Fruit fly (Drosophila melanogaster) whole organism, wandering third instar larva: ENCODE measurements around the gene S6k.

Experiments
- Abd-B ChIP-seq: fragments of >200 bp; optimal IDR thresholded peaks from 2 replicates; lab custom pipeline; 2017; ENCODE audit warnings: missing biosample characterization, missing genetic modification characterization
- CG32264 ChIP-seq: fragments of 200-800 bp; sonication (Bioruptor generic); optimal IDR thresholded peaks from 2 replicates; lab custom pipeline; 2016; ENCODE audit warnings: missing biosample characterization, missing genetic modification characterization
- CG9705 ChIP-seq: fragments of 200-800 bp; sonication (Bioruptor generic); optimal IDR thresholded peaks from 2 replicates; lab custom pipeline; 2018; ENCODE audit warnings: missing biosample characterization, mild to moderate bottlenecking, missing genetic modification characterization
- CrebA ChIP-seq: fragments of 200-800 bp; sonication (Bioruptor generic); optimal IDR thresholded peaks from 2 replicates; lab custom pipeline; 2016; ENCODE audit warnings: missing biosample characterization, mild to moderate bottlenecking, missing genetic modification characterization, borderline replicate concordance
- Dfd ChIP-seq: fragments of >200 bp; optimal IDR thresholded peaks from 2 replicates; lab custom pipeline; 2017; ENCODE audit warnings: missing biosample characterization, missing genetic modification characterization
- Dif ChIP-seq: fragments of 200-275, 200-300 bp; sonication (Bioruptor generic); optimal IDR thresholded peaks from 2 replicates; lab custom pipeline; 2018; ENCODE audit warnings: missing biosample characterization, missing genetic modification characterization; ENCODE audit not compliant: partially characterized antibody
- GATAd ChIP-seq: sonication (Bioruptor generic); optimal IDR thresholded peaks from 2 replicates; lab custom pipeline; 2016; ENCODE audit warnings: missing biosample characterization, missing genetic modification characterization
- HLH106 ChIP-seq: fragments of 200-800 bp; optimal IDR thresholded peaks from 3 replicates; lab custom pipeline; 2019; ENCODE audit warnings: missing biosample characterization, mild to moderate bottlenecking, missing genetic modification characterization, moderate library complexity
- Hnf4 ChIP-seq: fragments of 200-800 bp; sonication (Bioruptor generic); optimal IDR thresholded peaks from 2 replicates; lab custom pipeline; 2016; ENCODE audit warnings: missing biosample characterization, mild to moderate bottlenecking, missing genetic modification characterization
- Hr78 ChIP-seq: fragments of >200 bp; optimal IDR thresholded peaks from 2 replicates; lab custom pipeline; 2017; ENCODE audit warnings: missing biosample characterization, missing genetic modification characterization
- Hr83 ChIP-seq: fragments of 200-300 bp; sonication (Bioruptor generic); optimal IDR thresholded peaks from 2 replicates; lab custom pipeline; 2016; ENCODE audit warnings: missing biosample characterization, mild to moderate bottlenecking, missing genetic modification characterization, moderate library complexity; ENCODE audit not compliant: poor library complexity, severe bottlenecking
- Jra ChIP-seq: sonication (Bioruptor generic); optimal IDR thresholded peaks from 2 replicates; lab custom pipeline; 2016; ENCODE audit warnings: missing biosample characterization, missing genetic modification characterization
- Mio ChIP-seq: sonication (Bioruptor generic); optimal IDR thresholded peaks from 2 replicates; lab custom pipeline; 2016; ENCODE audit warnings: missing biosample characterization, missing genetic modification characterization
- Myc ChIP-seq: fragments of >200 bp; optimal IDR thresholded peaks from 2 replicates; lab custom pipeline; 2017
- N ChIP-seq: fragments of >200 bp; optimal IDR thresholded peaks from 2 replicates; lab custom pipeline; 2018; ENCODE audit warnings: missing biosample characterization, missing external identifiers, missing genetic modification characterization
- OdsH ChIP-seq: fragments of 200-800 bp; sonication (Bioruptor generic); optimal IDR thresholded peaks from 2 replicates; lab custom pipeline; 2016; ENCODE audit warnings: missing biosample characterization, mild to moderate bottlenecking, missing genetic modification characterization
- Rel ChIP-seq, 2 experiments: fragments of 200-800 bp; sonication (Bioruptor generic) in 1 of 2; optimal IDR thresholded peaks; 2 replicates in 1 of 2; 3 replicates in 1 of 2; lab custom pipeline; 2016 to 2019; ENCODE audit warnings: mild to moderate bottlenecking in 2 of 2, missing biosample characterization in 2 of 2, missing genetic modification characterization in 2 of 2, moderate library complexity in 1 of 2
- Sp1 ChIP-seq: fragments of 200-800 bp; sonication (Bioruptor generic); optimal IDR thresholded peaks from 3 replicates; lab custom pipeline; 2019; ENCODE audit warnings: missing biosample characterization, mild to moderate bottlenecking, missing genetic modification characterization, moderate library complexity
- Vsx2 ChIP-seq: fragments of 200-300, 225-300 bp; sonication (Bioruptor generic); optimal IDR thresholded peaks from 2 replicates; lab custom pipeline; 2018; ENCODE audit warnings: missing biosample characterization, missing genetic modification characterization; ENCODE audit not compliant: partially characterized antibody
- br ChIP-seq: fragments of 200-800 bp; sonication (Bioruptor generic); optimal IDR thresholded peaks from 2 replicates; lab custom pipeline; 2016; ENCODE audit warnings: missing biosample characterization, missing genetic modification characterization
- brk ChIP-seq: fragments of 200-800 bp; sonication (Bioruptor generic); optimal IDR thresholded peaks from 2 replicates; lab custom pipeline; 2016; ENCODE audit warnings: missing biosample characterization, mild to moderate bottlenecking, missing genetic modification characterization
- dl ChIP-seq, 2 experiments: fragments of 175-275, 200-275 bp in 1 of 2; fragments of 200-275 bp in 1 of 2; sonication (Bioruptor generic); optimal IDR thresholded peaks; lab custom pipeline; 2018; ENCODE audit warnings: mild to moderate bottlenecking in 2 of 2, missing biosample characterization in 2 of 2, missing genetic modification characterization in 2 of 2, moderate library complexity in 2 of 2; ENCODE audit not compliant: partially characterized antibody in 2 of 2, insufficient read depth in 1 of 2
- dmrt93B ChIP-seq: fragments of 200-800 bp; sonication (Bioruptor generic); optimal IDR thresholded peaks from 2 replicates; lab custom pipeline; 2018; ENCODE audit warnings: missing biosample characterization, mild to moderate bottlenecking, missing genetic modification characterization
- dsf ChIP-seq: sonication (Bioruptor generic); optimal IDR thresholded peaks from 2 replicates; lab custom pipeline; 2016; ENCODE audit warnings: missing biosample characterization, missing genetic modification characterization, borderline replicate concordance
- ey ChIP-seq: fragments of 200-800 bp; sonication (Bioruptor generic); optimal IDR thresholded peaks from 2 replicates; lab custom pipeline; 2016; ENCODE audit warnings: missing biosample characterization, missing genetic modification characterization
- foxo ChIP-seq, 2 experiments: fragments of 200-800 bp; sonication (Bioruptor generic); optimal IDR thresholded peaks; 2 replicates in 1 of 2; 3 replicates in 1 of 2; lab custom pipeline; 2016 to 2017; ENCODE audit warnings: missing biosample characterization in 2 of 2, missing genetic modification characterization in 2 of 2
- fru ChIP-seq: fragments of 200-800 bp; sonication (Bioruptor generic); optimal IDR thresholded peaks from 3 replicates; lab custom pipeline; 2016; ENCODE audit warnings: missing biosample characterization, mild to moderate bottlenecking, missing genetic modification characterization
- h ChIP-seq: fragments of 200-800 bp; sonication (Bioruptor generic); optimal IDR thresholded peaks from 3 replicates; lab custom pipeline; 2016; ENCODE audit warnings: missing biosample characterization, mild to moderate bottlenecking, missing genetic modification characterization
- jim ChIP-seq: fragments of 175-275, 200-325 bp; sonication (Bioruptor generic); optimal IDR thresholded peaks from 2 replicates; lab custom pipeline; 2016; ENCODE audit warnings: missing biosample characterization, mild to moderate bottlenecking, missing genetic modification characterization
- lola ChIP-seq: fragments of >200 bp; optimal IDR thresholded peaks from 2 replicates; lab custom pipeline; 2017; ENCODE audit warnings: missing biosample characterization, missing genetic modification characterization
- pan ChIP-seq: fragments of >200 bp; optimal IDR thresholded peaks from 2 replicates; lab custom pipeline; 2017
- psq ChIP-seq: fragments of 200-800 bp; sonication (Bioruptor generic); optimal IDR thresholded peaks from 3 replicates; lab custom pipeline; 2017; ENCODE audit warnings: missing biosample characterization, mild to moderate bottlenecking, missing genetic modification characterization, moderate library complexity
- rgr ChIP-seq: fragments of 200-800 bp; sonication (Bioruptor generic); optimal IDR thresholded peaks from 3 replicates; lab custom pipeline; 2016; ENCODE audit warnings: missing biosample characterization, mild to moderate bottlenecking, missing genetic modification characterization
- sage ChIP-seq: fragments of 200-800 bp; sonication (Bioruptor generic); optimal IDR thresholded peaks from 2 replicates; lab custom pipeline; 2016; ENCODE audit warnings: missing biosample characterization, mild to moderate bottlenecking, missing genetic modification characterization
- sv ChIP-seq: fragments of 200-800 bp; sonication (Bioruptor generic); optimal IDR thresholded peaks from 3 replicates; lab custom pipeline; 2016; ENCODE audit warnings: missing biosample characterization, missing genetic modification characterization
- tai ChIP-seq: sonication (Bioruptor generic); optimal IDR thresholded peaks from 2 replicates; lab custom pipeline; 2016; ENCODE audit warnings: missing biosample characterization, missing genetic modification characterization
- usp ChIP-seq: fragments of >200 bp; optimal IDR thresholded peaks from 2 replicates; lab custom pipeline; 2017; ENCODE audit warnings: missing biosample characterization, missing genetic modification characterization
- woc ChIP-seq: sonication (Bioruptor generic); optimal IDR thresholded peaks from 2 replicates; lab custom pipeline; 2016; ENCODE audit warnings: missing biosample characterization, mild to moderate bottlenecking, missing genetic modification characterization

The S6k gene

dm6 chr3L:5774782-5775181 lies 35.9 kb downstream of the S6k start:
- TF ChIP-seq Rel (GFP tag; optimal IDR thresholded peaks at IDR 0.05; lab: Kevin White, UChicago) (no peak), Rel (tag; optimal IDR thresholded peaks at IDR 0.05; lab: Kevin White, UChicago) (peak; percentile 35), lola (no peak)

dm6 chr3L:5770817-5771425 lies 39.8 kb downstream of the S6k start:
- TF ChIP-seq Dfd (no peak), dsf (GFP tag; lab: Kevin White, UChicago) (peak; percentile 14), br (GFP tag; lab: Kevin White, UChicago) (peak; percentile 94), jim (peak; percentile 88), CrebA (GFP tag; lab: Kevin White, UChicago) (no peak), OdsH (GFP tag; lab: Kevin White, UChicago) (peak; percentile 94), Hr83 (GFP tag; lab: Kevin White, UChicago) (peak; percentile 59), CG9705 (peak; percentile 73), Abd-B (GFP tag; lab: Kevin White, UChicago) (no peak), tai (GFP tag; lab: Kevin White, UChicago) (no peak), ey (GFP tag; lab: Kevin White, UChicago) (peak; percentile 93), lola (no peak), GATAd (GFP tag; lab: Kevin White, UChicago) (peak; percentile 100), CG32264 (peak; percentile 85), woc (GFP tag; lab: Kevin White, UChicago) (peak; percentile 95), HLH106 (peak; percentile 89), Dif (peak; percentile 49), brk (GFP tag; lab: Kevin White, UChicago) (no peak), Hr78 (no peak), h (peak; percentile 93), foxo (GFP tag; optimal IDR thresholded peaks at IDR 0.05; lab: Kevin White, UChicago) (peak; percentile 60 to 93), Jra (GFP tag; lab: Kevin White, UChicago) (peak; percentile 89), Sp1 (GFP tag; lab: Kevin White, UChicago) (peak; percentile 88), psq (GFP tag; lab: Kevin White, UChicago) (peak; percentile 45), Rel (GFP tag; optimal IDR thresholded peaks at IDR 0.05; lab: Kevin White, UChicago) (no peak), Rel (tag; optimal IDR thresholded peaks at IDR 0.05; lab: Kevin White, UChicago) (peak; percentile 86), Mio (GFP tag; lab: Kevin White, UChicago) (peak; percentile 66), Myc (lab: Kevin White, UChicago) (peak; percentile 92), fru (GFP tag; lab: Kevin White, UChicago) (peak; percentile 93), sage (GFP tag; lab: Kevin White, UChicago) (no peak), dmrt93B (no peak), dl (GFP tag; optimal IDR thresholded peaks at IDR 0.05; lab: Kevin White, UChicago; ENCODE audit: insufficient read depth in 1 of 2, partially characterized antibody in 2 of 2) (peak in 1 of 2 experiments; percentile 41), rgr (GFP tag; lab: Kevin White, UChicago) (peak; percentile 91), sv (GFP tag; lab: Kevin White, UChicago) (peak; percentile 89), Vsx2 (no peak)

dm6 chr3L:5770113-5770798 lies 40.5 kb downstream of the S6k start:
- TF ChIP-seq foxo (GFP tag; optimal IDR thresholded peaks at IDR 0.05; lab: Kevin White, UChicago) = no peak
- no peak for TF ChIP-seq pan (lab: Kevin White, UChicago)
- TF ChIP-seq ey (GFP tag; lab: Kevin White, UChicago) = no peak
- no peak for TF ChIP-seq usp (GFP tag; lab: Kevin White, UChicago)
- peak; percentile 60 for TF ChIP-seq Sp1 (GFP tag; lab: Kevin White, UChicago)
- no peak for TF ChIP-seq Jra (GFP tag; lab: Kevin White, UChicago)
- no peak for TF ChIP-seq dsf (GFP tag; lab: Kevin White, UChicago)
- no peak for TF ChIP-seq Dfd
- no peak for TF ChIP-seq br (GFP tag; lab: Kevin White, UChicago)
- no peak for TF ChIP-seq Abd-B (GFP tag; lab: Kevin White, UChicago)
- no peak for TF ChIP-seq sage (GFP tag; lab: Kevin White, UChicago)
- no peak for TF ChIP-seq lola
- TF ChIP-seq Mio (GFP tag; lab: Kevin White, UChicago) = no peak
- TF ChIP-seq OdsH (GFP tag; lab: Kevin White, UChicago) = no peak
- no peak for TF ChIP-seq Hr78
- TF ChIP-seq CG32264 = no peak
- no peak for TF ChIP-seq Rel (GFP tag; optimal IDR thresholded peaks at IDR 0.05; lab: Kevin White, UChicago)
- TF ChIP-seq Rel (tag; optimal IDR thresholded peaks at IDR 0.05; lab: Kevin White, UChicago) = peak; percentile 95
- TF ChIP-seq dmrt93B = no peak
- peak; percentile 15 for TF ChIP-seq CG9705
- TF ChIP-seq h = no peak
- TF ChIP-seq woc (GFP tag; lab: Kevin White, UChicago) = no peak
- TF ChIP-seq sv (GFP tag; lab: Kevin White, UChicago) = no peak
- TF ChIP-seq CrebA (GFP tag; lab: Kevin White, UChicago) = no peak
- TF ChIP-seq tai (GFP tag; lab: Kevin White, UChicago) = no peak
- peak; percentile 41 for TF ChIP-seq jim
- TF ChIP-seq Vsx2 = no peak
- TF ChIP-seq Hnf4 = no peak
- no peak for TF ChIP-seq fru (GFP tag; lab: Kevin White, UChicago)
- peak; percentile 8 for TF ChIP-seq Dif
- TF ChIP-seq dl (GFP tag; optimal IDR thresholded peaks at IDR 0.05; lab: Kevin White, UChicago; ENCODE audit: insufficient read depth in 1 of 2, partially characterized antibody in 2 of 2) = no peak
- TF ChIP-seq HLH106 = peak; percentile 9
- no peak for TF ChIP-seq brk (GFP tag; lab: Kevin White, UChicago)
- TF ChIP-seq N = no peak
- no peak for TF ChIP-seq Myc (lab: Kevin White, UChicago)
- TF ChIP-seq psq (GFP tag; lab: Kevin White, UChicago) = peak; percentile 95
- TF ChIP-seq Hr83 (GFP tag; lab: Kevin White, UChicago) = no peak
